Fruit fly (Drosophila melanogaster) whole organism, embryonic: ENCODE data around the gene sol.

Experiments used
- Blimp-1 ChIP-seq: fragments of 200-800 bp; sonication (Bioruptor generic); optimal IDR thresholded peaks from 3 replicates; lab custom pipeline; 2018; ENCODE audit warnings: missing biosample characterization, missing genetic modification characterization, mild to moderate bottlenecking, moderate library complexity, missing genetic modification reagents
- CG10321 ChIP-seq: fragments of 200-800 bp; sonication (Bioruptor generic); IDR thresholded peaks from 2 replicates; pipeline ENCODE4 v1.3.6; 2022; ENCODE audit warnings: missing biosample characterization, missing genetic modification characterization
- CG10565 ChIP-seq: fragments of 200-800 bp; sonication (Bioruptor generic); optimal IDR thresholded peaks from 3 replicates; lab custom pipeline; 2016; ENCODE audit warnings: missing biosample characterization, mild to moderate bottlenecking, missing genetic modification characterization
- CG12744 ChIP-seq: fragments of 200-800 bp; sonication (Bioruptor generic); optimal IDR thresholded peaks from 2 replicates; lab custom pipeline; 2016; ENCODE audit warnings: missing biosample characterization, missing genetic modification characterization
- CG1603 ChIP-seq: fragments of 200-800 bp; sonication (Bioruptor generic); optimal IDR thresholded peaks from 2 replicates; lab custom pipeline; 2019; ENCODE audit warnings: missing biosample characterization, mild to moderate bottlenecking, missing genetic modification characterization, moderate library complexity
- CG17612 ChIP-seq: fragments of 200-800 bp; sonication (Bioruptor generic); IDR thresholded peaks from 2 replicates; pipeline ENCODE4 v1.3.6; 2022; ENCODE audit warnings: missing biosample characterization, missing genetic modification characterization
- CG18011 ChIP-seq: fragments of 200-800 bp; sonication (Bioruptor generic); optimal IDR thresholded peaks from 2 replicates; lab custom pipeline; 2017; ENCODE audit warnings: missing biosample characterization, missing genetic modification characterization, mild to moderate bottlenecking, moderate library complexity, missing genotype
- CG2120 ChIP-seq: fragments of 200-800 bp; sonication (Bioruptor generic); optimal IDR thresholded peaks from 3 replicates; lab custom pipeline; 2016; ENCODE audit warnings: missing biosample characterization, missing genetic modification characterization
- CG2129 ChIP-seq: fragments of 200-800 bp; sonication (Bioruptor generic); IDR thresholded peaks from 2 replicates; pipeline ENCODE4 v1.3.6; 2022; ENCODE audit warnings: missing biosample characterization, missing genetic modification characterization; ENCODE audit not compliant: partially characterized antibody
- CG2199 ChIP-seq: fragments of 200-800 bp; sonication (Bioruptor generic); IDR thresholded peaks from 3 replicates; pipeline ENCODE4 v1.3.6; 2022; ENCODE audit warnings: missing biosample characterization, missing genetic modification characterization
- CG30403 ChIP-seq: fragments of 200-800 bp; sonication (Bioruptor generic); optimal IDR thresholded peaks from 3 replicates; lab custom pipeline; 2016; ENCODE audit warnings: missing biosample characterization, missing genetic modification characterization
- CG31441 ChIP-seq: fragments of 200-800 bp; sonication (Bioruptor generic); IDR thresholded peaks from 2 replicates; pipeline ENCODE4 v1.3.6; 2022; ENCODE audit warnings: missing biosample characterization, missing genetic modification characterization
- CG33213 ChIP-seq: fragments of 200-800 bp; sonication (Bioruptor generic); optimal IDR thresholded peaks from 3 replicates; lab custom pipeline; 2016; ENCODE audit warnings: missing biosample characterization, missing genetic modification characterization
- CG3847 ChIP-seq: fragments of 200-800 bp; sonication (Bioruptor generic); IDR thresholded peaks from 2 replicates; pipeline ENCODE4 v1.3.6; 2022; ENCODE audit warnings: missing biosample characterization, missing genetic modification characterization
- CG9932 ChIP-seq: fragments of 200-800 bp; sonication (Bioruptor generic); IDR thresholded peaks from 2 replicates; pipeline ENCODE4 v1.3.6; 2022; ENCODE audit warnings: missing biosample characterization, missing genetic modification characterization
- E2f1 ChIP-seq: fragments of 200-800 bp; sonication (Bioruptor generic); IDR thresholded peaks from 2 replicates; pipeline ENCODE4 v1.3.6; 2022; ENCODE audit warnings: missing biosample characterization, missing genetic modification characterization
- ERR ChIP-seq: fragments of 200-800 bp; sonication (Bioruptor generic); optimal IDR thresholded peaks from 2 replicates; lab custom pipeline; 2016; ENCODE audit warnings: missing biosample characterization, missing genetic modification characterization
- Hr3 ChIP-seq: fragments of 200-800 bp; sonication (Bioruptor generic); optimal IDR thresholded peaks from 3 replicates; lab custom pipeline; 2016; ENCODE audit warnings: missing biosample characterization, missing genetic modification characterization
- Hr39 ChIP-seq: fragments of >200 bp; optimal IDR thresholded peaks from 2 replicates; lab custom pipeline; 2017
- Hr78 ChIP-seq, 2 experiments: fragments of 200-800 bp in 1 of 2; fragments of >200 bp in 1 of 2; sonication (Bioruptor generic) in 1 of 2; optimal IDR thresholded peaks; 2 replicates each; lab custom pipeline; 2017 to 2019; ENCODE audit warnings: missing biosample characterization in 2 of 2, missing genetic modification characterization in 2 of 2, mild to moderate bottlenecking in 1 of 2, moderate library complexity in 1 of 2
- Lhr ChIP-seq: fragments of 200-800 bp; sonication (Bioruptor generic); optimal IDR thresholded peaks from 3 replicates; lab custom pipeline; 2017; ENCODE audit warnings: mild to moderate bottlenecking, missing biosample characterization, missing genetic modification reagents, missing genetic modification characterization
- Med ChIP-seq: fragments of 200-800 bp; sonication (Bioruptor generic); peaks from one replicate; lab custom pipeline; 2016; ENCODE audit warnings: missing biosample characterization, missing genetic modification characterization, mild to moderate bottlenecking, inconsistent platforms, moderate library complexity
- NFAT ChIP-seq: fragments of 200-800 bp; sonication (Bioruptor generic); IDR thresholded peaks from 2 replicates; pipeline ENCODE4 v1.3.6; 2022; ENCODE audit warnings: missing biosample characterization, missing genetic modification characterization
- Oaz ChIP-seq: fragments of 200-800 bp; sonication (Bioruptor generic); IDR thresholded peaks from 2 replicates; pipeline ENCODE4 v1.3.6; 2022; ENCODE audit warnings: missing biosample characterization, missing genetic modification characterization
- Oli ChIP-seq: fragments of 200-800 bp; sonication (Bioruptor generic); optimal IDR thresholded peaks from 2 replicates; lab custom pipeline; 2018; ENCODE audit warnings: missing biosample characterization, mild to moderate bottlenecking, missing genetic modification characterization, moderate library complexity
- Poxn ChIP-seq: fragments of 200-800 bp; sonication (Bioruptor generic); IDR thresholded peaks from 2 replicates; pipeline ENCODE4 v1.3.6; 2022; ENCODE audit warnings: missing biosample characterization, missing genetic modification characterization
- Sry-β ChIP-seq: fragments of 200-800 bp; sonication (Bioruptor generic); optimal IDR thresholded peaks from 2 replicates; lab custom pipeline; 2018; ENCODE audit warnings: missing biosample characterization, mild to moderate bottlenecking, missing genetic modification characterization, moderate library complexity
- Trl ChIP-seq, 3 experiments: fragments of >200 bp in 2 of 3; fragments of 200-800 bp in 1 of 3; sonication (Bioruptor generic) in 1 of 3; optimal IDR thresholded peaks; 2 replicates in 1 of 3; 3 replicates in 2 of 3; lab custom pipeline; 2016 to 2017; ENCODE audit warnings: missing biosample characterization in 1 of 3, missing genetic modification characterization in 1 of 3
- ato ChIP-seq: fragments of 200-800 bp; sonication (Bioruptor generic); IDR thresholded peaks from 2 replicates; pipeline ENCODE4 v1.3.6; 2022; ENCODE audit warnings: missing biosample characterization, missing genetic modification characterization; ENCODE audit not compliant: partially characterized antibody
- chm ChIP-seq: fragments of 200-800 bp; sonication (Bioruptor generic); IDR thresholded peaks from 2 replicates; pipeline ENCODE4 v1.3.6; 2022; ENCODE audit warnings: missing biosample characterization, missing genetic modification characterization
- danr ChIP-seq: fragments of 200-800 bp; sonication (Bioruptor generic); IDR thresholded peaks from 2 replicates; pipeline ENCODE4 v1.3.6; 2022; ENCODE audit warnings: missing biosample characterization, missing genetic modification characterization
- ewg ChIP-seq: fragments of 200-800 bp; sonication (Bioruptor generic); optimal IDR thresholded peaks from 3 replicates; lab custom pipeline; 2017; ENCODE audit warnings: mild to moderate bottlenecking, missing biosample characterization, missing genetic modification reagents, missing genetic modification characterization
- fd64A ChIP-seq: fragments of 200-800 bp; sonication (Bioruptor generic); optimal IDR thresholded peaks from 3 replicates; lab custom pipeline; 2018; ENCODE audit warnings: missing biosample characterization, mild to moderate bottlenecking, missing genetic modification characterization
- fru ChIP-seq: fragments of >200 bp; optimal IDR thresholded peaks from 2 replicates; lab custom pipeline; 2017
- ftz-f1 ChIP-seq: fragments of 200-800 bp; sonication (Bioruptor generic); optimal IDR thresholded peaks from 2 replicates; lab custom pipeline; 2016; ENCODE audit warnings: missing biosample characterization, missing genetic modification characterization
- gem ChIP-seq: fragments of 200-800 bp; sonication (Bioruptor generic); optimal IDR thresholded peaks from 2 replicates; lab custom pipeline; 2019; ENCODE audit warnings: missing biosample characterization, mild to moderate bottlenecking, missing genetic modification characterization, moderate library complexity
- grau ChIP-seq: fragments of 200-800 bp; optimal IDR thresholded peaks from 3 replicates; lab custom pipeline; 2019; ENCODE audit warnings: missing biosample characterization, mild to moderate bottlenecking, missing genetic modification characterization, moderate library complexity
- hkb ChIP-seq, 2 experiments: fragments of 200-800 bp in 1 of 2; fragments of >200 bp in 1 of 2; sonication (Bioruptor generic) in 1 of 2; IDR thresholded peaks in 1 of 2; optimal IDR thresholded peaks in 1 of 2; 2 replicates each; pipeline versions ENCODE4 v1.3.6 to Lab custom; 2017 to 2022; ENCODE audit warnings: missing biosample characterization in 1 of 2, missing genetic modification characterization in 1 of 2
- ind ChIP-seq: fragments of 200-800 bp; sonication (Bioruptor generic); optimal IDR thresholded peaks from 3 replicates; lab custom pipeline; 2016; ENCODE audit warnings: missing biosample characterization, missing genetic modification characterization
- kah ChIP-seq: fragments of 200-800 bp; sonication (Bioruptor generic); optimal IDR thresholded peaks from 2 replicates; lab custom pipeline; 2018; ENCODE audit warnings: missing biosample characterization, mild to moderate bottlenecking, missing genetic modification characterization
- kay ChIP-seq: fragments of 200-800 bp; sonication (Bioruptor generic); optimal IDR thresholded peaks from 2 replicates; lab custom pipeline; 2016; ENCODE audit warnings: missing biosample characterization, missing genetic modification characterization
- mld ChIP-seq: fragments of 200-800 bp; sonication (Bioruptor generic); IDR thresholded peaks from 3 replicates; pipeline ENCODE4 v1.3.6; 2022; ENCODE audit warnings: missing biosample characterization, missing genetic modification characterization; ENCODE audit not compliant: partially characterized antibody
- nmo ChIP-seq: fragments of 200-800 bp; sonication (Bioruptor generic); optimal IDR thresholded peaks from 2 replicates; lab custom pipeline; 2018; ENCODE audit warnings: missing biosample characterization, mild to moderate bottlenecking, missing genetic modification characterization, moderate library complexity
- oc ChIP-seq: fragments of 200-800 bp; sonication (Bioruptor generic); optimal IDR thresholded peaks from 2 replicates; lab custom pipeline; 2018; ENCODE audit warnings: missing biosample characterization, mild to moderate bottlenecking, missing genetic modification characterization, moderate library complexity
- p53 ChIP-seq: fragments of 200-800 bp; sonication (Bioruptor generic); optimal IDR thresholded peaks from 2 replicates; lab custom pipeline; 2016; ENCODE audit warnings: missing biosample characterization, missing genetic modification characterization
- peb ChIP-seq: fragments of 200-800 bp; sonication (Bioruptor generic); IDR thresholded peaks from 2 replicates; pipeline ENCODE4 v1.3.6; 2022; ENCODE audit warnings: missing biosample characterization, missing genetic modification characterization
- ranshi ChIP-seq: fragments of 200-800 bp; sonication (Bioruptor generic); IDR thresholded peaks from 2 replicates; pipeline ENCODE4 v1.3.6; 2022; ENCODE audit warnings: missing biosample characterization, missing genetic modification characterization
- tin ChIP-seq: fragments of 200-800 bp; sonication (Bioruptor generic); optimal IDR thresholded peaks from 3 replicates; lab custom pipeline; 2016; ENCODE audit warnings: missing biosample characterization, missing genetic modification characterization
- tx ChIP-seq: fragments of 200-800 bp; sonication (Bioruptor generic); optimal IDR thresholded peaks from 2 replicates; lab custom pipeline; 2016; ENCODE audit warnings: missing biosample characterization, missing genetic modification characterization
- zen2 ChIP-seq: fragments of 200-800 bp; sonication (Bioruptor generic); IDR thresholded peaks from 3 replicates; pipeline ENCODE4 v1.3.6; 2022; ENCODE audit warnings: missing biosample characterization, missing genetic modification characterization; ENCODE audit not compliant: partially characterized antibody

The sol gene

dm6 chrX:21349800-21350309 lies at the start of gene sol, which contains the start of gene peng (continued):
- TF ChIP-seq CG3847 (GFP tag; lab: Robert Waterston, UW), result peak; percentile 69
- no peak for TF ChIP-seq Sry-β (GFP tag; lab: Kevin White, UChicago)
- no peak for TF ChIP-seq fd64A (GFP tag; lab: Kevin White, UChicago)
- no peak for TF ChIP-seq Hr39
- no peak for TF ChIP-seq ato
- no peak for TF ChIP-seq p53 (GFP tag; lab: Kevin White, UChicago)
- peak; percentile 49; the same call in 1 of the 2 replicates for TF ChIP-seq E2f1 (GFP tag; lab: Robert Waterston, UW)
- TF ChIP-seq zen2 (GFP tag; lab: Robert Waterston, UW), result no peak; the same call in 2 of the 3 replicates
- TF ChIP-seq CG1603 (tag; lab: Kevin White, UChicago), result peak; percentile 42
- TF ChIP-seq hkb (optimal IDR thresholded peaks at IDR 0.05; lab: Kevin White, UChicago), result peak; percentile 63
- TF ChIP-seq hkb (GFP tag; IDR thresholded peaks at IDR 0.05; lab: Robert Waterston, UW), result no peak; the same call in 1 of the 2 replicates
- peak; percentile 50 for TF ChIP-seq CG18011
- TF ChIP-seq CG10565 (GFP tag; lab: Kevin White, UChicago), result no peak
- peak; percentile 46 for TF ChIP-seq CG12744 (GFP tag; lab: Kevin White, UChicago)
- peak; percentile 71; the same call in 1 of the 2 replicates for TF ChIP-seq CG31441 (GFP tag; lab: Robert Waterston, UW)
- TF ChIP-seq ftz-f1, result peak; percentile 49
- no peak for TF ChIP-seq chm (GFP tag; lab: Robert Waterston, UW)
- TF ChIP-seq CG33213, result peak; percentile 73
- TF ChIP-seq kah (GFP tag; lab: Kevin White, UChicago), result no peak
- peak; percentile 54 for TF ChIP-seq Oaz
- TF ChIP-seq Trl (optimal IDR thresholded peaks at IDR 0.05; lab: Kevin White, UChicago), result no peak
- TF ChIP-seq Trl (GFP tag; optimal IDR thresholded peaks at IDR 0.05; lab: Kevin White, UChicago), result peak; percentile 58
- no peak for TF ChIP-seq CG2129
- TF ChIP-seq ind (GFP tag; lab: Kevin White, UChicago), result peak; percentile 76
- TF ChIP-seq CG9932 (GFP tag; lab: Robert Waterston, UW), result peak; percentile 79
- no peak for TF ChIP-seq fru
- no peak for TF ChIP-seq Hr78 (GFP tag; optimal IDR thresholded peaks at IDR 0.05; lab: Kevin White, UChicago)
- TF ChIP-seq CG30403, result peak; percentile 87
- peak; percentile 63 for TF ChIP-seq Oli
- TF ChIP-seq nmo (GFP tag; lab: Kevin White, UChicago), result peak; percentile 85
- peak; percentile 59 for TF ChIP-seq tin (GFP tag; lab: Kevin White, UChicago)
- peak; percentile 76 for TF ChIP-seq Hr3 (GFP tag; lab: Kevin White, UChicago)
- peak; percentile 40 for TF ChIP-seq kay
- peak; percentile 57 for TF ChIP-seq Blimp-1 (GFP tag; lab: Kevin White, UChicago)
- TF ChIP-seq Lhr (GFP tag; lab: Kevin White, UChicago), result peak; percentile 80
- TF ChIP-seq gem (tag; lab: Kevin White, UChicago), result peak; percentile 85
- TF ChIP-seq Med (GFP tag; lab: Kevin White, UChicago), result peak; percentile 92
- TF ChIP-seq grau (tag; lab: Kevin White, UChicago), result peak; percentile 97
- TF ChIP-seq ERR (GFP tag; lab: Kevin White, UChicago), result no peak
- peak; percentile 45; the same call in 1 of the 2 replicates for TF ChIP-seq danr
- TF ChIP-seq CG2199 (GFP tag; lab: Robert Waterston, UW), result no peak
- no peak for TF ChIP-seq oc (tag; lab: Kevin White, UChicago)
- peak; percentile 65 for TF ChIP-seq tx (GFP tag; lab: Kevin White, UChicago)
- TF ChIP-seq Poxn (GFP tag; lab: Robert Waterston, UW), result no peak
- no peak for TF ChIP-seq NFAT (GFP tag; lab: Robert Waterston, UW)
- peak; percentile 89 for TF ChIP-seq CG2120 (GFP tag; lab: Kevin White, UChicago)
- no peak for TF ChIP-seq mld (GFP tag; lab: Robert Waterston, UW)
- no peak for TF ChIP-seq CG10321
- TF ChIP-seq CG17612 (GFP tag; lab: Robert Waterston, UW), result no peak
- no peak for TF ChIP-seq peb (GFP tag; lab: Robert Waterston, UW)
- TF ChIP-seq ewg, result peak; percentile 47
- peak; percentile 57; the same call in 1 of the 2 replicates for TF ChIP-seq ranshi (GFP tag; lab: Robert Waterston, UW)
